Fruit fly (Drosophila melanogaster): ENCODE results near the gene Cpr65Ax2.
A peak's percentile ranks its signal among the peaks of the same experiment; 100 is the strongest.

Gene Cpr65Ax2

DNA sequence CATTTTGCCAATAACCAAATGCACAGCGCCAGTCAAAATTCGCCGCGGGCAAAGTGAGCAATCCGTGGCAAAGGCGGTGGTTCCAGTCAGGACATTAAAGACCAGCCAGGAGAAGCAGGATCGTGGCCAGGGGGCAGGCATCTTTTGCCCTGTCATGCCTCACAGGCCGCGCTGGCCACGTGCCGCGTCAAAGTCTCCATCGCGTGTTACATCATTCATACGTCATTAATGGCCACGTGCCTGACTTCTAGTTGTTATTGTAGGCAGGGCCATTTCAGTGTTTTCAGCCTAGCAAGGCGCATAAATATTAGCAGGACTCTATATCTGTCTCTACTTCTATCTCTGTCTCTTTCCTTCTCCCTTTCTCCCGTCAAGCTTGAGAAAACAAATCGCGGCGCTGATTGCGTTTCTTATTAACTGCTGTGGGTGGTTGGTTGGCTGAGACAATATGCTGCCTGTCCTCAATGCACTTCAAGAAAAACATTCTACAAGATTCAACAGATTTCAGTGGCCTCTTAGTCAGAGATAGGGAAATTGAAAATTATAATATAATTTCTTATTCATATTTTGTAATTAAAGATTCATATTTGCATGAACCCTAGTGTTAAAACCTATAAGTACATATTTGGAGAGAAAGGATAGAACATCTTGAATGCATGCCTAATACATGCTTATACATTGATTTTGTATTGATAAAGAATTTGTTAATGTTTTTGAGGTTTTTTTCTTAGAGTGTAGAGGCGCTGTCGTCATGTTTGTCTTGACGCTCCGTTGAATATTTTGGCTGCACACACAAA is 42.2 kb downstream of the Cpr65Ax2 start (continued):
- TF ChIP-seq tin (GFP tag; optimal IDR thresholded peaks at IDR 0.05) (no peak), CG10959 (GFP tag; IDR thresholded peaks at IDR 0.05) (no peak), org-1 (GFP tag; optimal IDR thresholded peaks at IDR 0.05) (no peak), Stat92E (GFP tag; optimal IDR thresholded peaks at IDR 0.05) (no peak), CG14050 (GFP tag; IDR thresholded peaks at IDR 0.05) (no peak), CG3163 (GFP tag; optimal IDR thresholded peaks at IDR 0.05) (no peak), CG6654 (GFP tag; optimal IDR thresholded peaks at IDR 0.05) (no peak), Hr39 (optimal IDR thresholded peaks at IDR 0.05) (no peak), Dll (GFP tag; IDR thresholded peaks at IDR 0.05; ENCODE audit: partially characterized antibody) (no peak), br (optimal IDR thresholded peaks at IDR 0.05) (no peak), Doc3 (GFP tag; IDR thresholded peaks at IDR 0.05; ENCODE audit: partially characterized antibody) (no peak), BEAF-32 (GFP tag; optimal IDR thresholded peaks at IDR 0.05) (no peak), CG9797 (GFP tag; optimal IDR thresholded peaks at IDR 0.05) (no peak), trh (GFP tag; optimal IDR thresholded peaks at IDR 0.05) (no peak), Lim3 (GFP tag; IDR thresholded peaks at IDR 0.05) (no peak), Vsx1 (GFP tag; optimal IDR thresholded peaks at IDR 0.05) (no peak), CG17802 (tag; optimal IDR thresholded peaks at IDR 0.05) (no peak), CG10267 (tag; optimal IDR thresholded peaks at IDR 0.05) (peak; percentile 21), Hey (tag; optimal IDR thresholded peaks at IDR 0.05) (peak; percentile 100)

- TF ChIP-seq twi (tag; optimal IDR thresholded peaks at IDR 0.05) (no peak), CG11398 (GFP tag; optimal IDR thresholded peaks at IDR 0.05) (no peak), wdn (GFP tag; IDR thresholded peaks at IDR 0.05) (no peak), nerfin-1 (tag; optimal IDR thresholded peaks at IDR 0.05) (peak; percentile 13), Hand (GFP tag; optimal IDR thresholded peaks at IDR 0.05) (no peak), Camta (GFP tag; optimal IDR thresholded peaks at IDR 0.05) (no peak), Dref (GFP tag; IDR thresholded peaks at IDR 0.05) (no peak), Dip3 (GFP tag; optimal IDR thresholded peaks at IDR 0.05) (no peak), vvl (GFP tag; IDR thresholded peaks at IDR 0.05) (no peak), kni (GFP tag; optimal IDR thresholded peaks at IDR 0.05) (peak; percentile 3), CG3163 (GFP tag; optimal IDR thresholded peaks at IDR 0.05) (no peak), Nf-YC (tag; optimal IDR thresholded peaks at IDR 0.05) (peak; percentile 23), Fer3 (tag; optimal IDR thresholded peaks at IDR 0.05) (no peak), cwo (GFP tag; optimal IDR thresholded peaks at IDR 0.05) (peak; percentile 33), CG6272 (GFP tag; IDR thresholded peaks at IDR 0.05) (no peak), pros (GFP tag; optimal IDR thresholded peaks at IDR 0.05) (peak; percentile 49), Med (GFP tag) (no peak), btn (GFP tag; optimal IDR thresholded peaks at IDR 0.05) (no peak), Hr78 (GFP tag; optimal IDR thresholded peaks at IDR 0.05) (peak in 1 of 2 experiments; percentile 72), B-H2 (GFP tag; optimal IDR thresholded peaks at IDR 0.05) (no peak), gsb-n (tag; optimal IDR thresholded peaks at IDR 0.05) (peak; percentile 28), sqz (GFP tag; optimal IDR thresholded peaks at IDR 0.05) (no peak), oc (tag; optimal IDR thresholded peaks at IDR 0.05) (peak; percentile 70), Hey (tag; optimal IDR thresholded peaks at IDR 0.05) (peak; percentile 79), tio (GFP tag; optimal IDR thresholded peaks at IDR 0.05) (no peak), crol (GFP tag; IDR thresholded peaks at IDR 0.05) (peak; percentile 63), tll (GFP tag; optimal IDR thresholded peaks at IDR 0.05) (peak in 1 of 2 experiments; percentile 56), otp (GFP tag; IDR thresholded peaks at IDR 0.05) (peak; percentile 34; the same call in 1 of the 3 replicates), CG16863 (GFP tag; optimal IDR thresholded peaks at IDR 0.05) (no peak), Stat92E (GFP tag; optimal IDR thresholded peaks at IDR 0.05) (no peak), Nf-YB (GFP tag; optimal IDR thresholded peaks at IDR 0.05) (peak; percentile 56), CG13424 (tag; optimal IDR thresholded peaks at IDR 0.05) (no peak), trh (GFP tag; optimal IDR thresholded peaks at IDR 0.05) (no peak)
Measured at dm6 chr3L:6106717-6107116, 43.9 kb downstream of the Cpr65Ax2 start.
